Worm (Caenorhabditis elegans) whole organism, L1 larva: ENCODE results near the gene cah-4.

ENCODE experiments used
- C16A3.4 ChIP-seq: fragments of 150-350 bp; optimal IDR thresholded peaks from 2 replicates; lab custom pipeline; 2014; ENCODE audit warnings: missing biosample characterization, missing genetic modification characterization
- C34B4.2 ChIP-seq: sonication (generic microtip); optimal IDR thresholded peaks from 2 replicates; lab custom pipeline; 2017; ENCODE audit warnings: mild to moderate bottlenecking, missing genetic modification characterization, missing compliant biosample characterization
- F16B12.6 ChIP-seq: fragments of 150-350 bp; optimal IDR thresholded peaks from 2 replicates; lab custom pipeline; 2014; ENCODE audit warnings: missing biosample characterization, missing genetic modification characterization
- Y116A8C.19 ChIP-seq: sonication (generic microtip); optimal IDR thresholded peaks from 2 replicates; lab custom pipeline; 2016; ENCODE audit warnings: missing compliant biosample characterization, missing genetic modification characterization, borderline replicate concordance
- alr-1 ChIP-seq: fragments of 200-800 bp; sonication (Bioruptor generic); optimal IDR thresholded peaks from 2 replicates; lab custom pipeline; 2018; ENCODE audit warnings: borderline replicate concordance, mild to moderate bottlenecking, missing genetic modification characterization, missing compliant biosample characterization
- ama-1 ChIP-seq: fragments of 150-350 bp; optimal IDR thresholded peaks from 2 replicates; lab custom pipeline; 2014
- blmp-1 ChIP-seq: fragments of 150-350 bp; optimal IDR thresholded peaks from 2 replicates; lab custom pipeline; 2014; ENCODE audit warnings: missing biosample characterization, missing genetic modification characterization
- ceh-63 ChIP-seq: fragments of 200-800 bp; sonication (Bioruptor generic); optimal IDR thresholded peaks from 2 replicates; lab custom pipeline; 2018; ENCODE audit warnings: mild to moderate bottlenecking, missing genetic modification characterization, missing compliant biosample characterization
- ceh-8 ChIP-seq: fragments of 200-800 bp; sonication (Bioruptor generic); optimal IDR thresholded peaks from 2 replicates; lab custom pipeline; 2018; ENCODE audit warnings: mild to moderate bottlenecking, missing genetic modification characterization, moderate library complexity, missing compliant biosample characterization
- ceh-88 ChIP-seq: fragments of 200-800 bp; sonication (Bioruptor generic); IDR thresholded peaks from 2 replicates; pipeline ENCODE4 v1.3.6; 2022; ENCODE audit warnings: missing genetic modification characterization, missing compliant biosample characterization
- dpl-1 ChIP-seq, 3 experiments: fragments of 150-350 bp in 2 of 3; sonication (generic microtip) in 1 of 3; optimal IDR thresholded peaks; 2 replicates each; lab custom pipeline; 2014 to 2017; ENCODE audit warnings: missing biosample characterization in 3 of 3, missing genetic modification characterization in 3 of 3, missing genetic modification reagents in 3 of 3
- dsc-1 ChIP-seq: sonication (generic microtip); optimal IDR thresholded peaks from 2 replicates; lab custom pipeline; 2016; ENCODE audit warnings: mild to moderate bottlenecking, missing genetic modification characterization, missing compliant biosample characterization
- efl-1 ChIP-seq, 4 experiments: fragments of 150-350 bp; optimal IDR thresholded peaks in 3 of 4; peaks in 1 of 4; 1 replicate in 1 of 4; 2 replicates in 3 of 4; lab custom pipeline; 2014; ENCODE audit warnings: missing biosample characterization in 2 of 4, missing genetic modification characterization in 2 of 4, missing genetic modification reagents in 2 of 4
- efl-3 ChIP-seq: fragments of 200-800 bp; sonication (Bioruptor generic); optimal IDR thresholded peaks from 2 replicates; lab custom pipeline; 2018; ENCODE audit warnings: mild to moderate bottlenecking, missing genetic modification characterization, missing compliant biosample characterization
- elt-2 ChIP-seq: sonication (generic microtip); optimal IDR thresholded peaks from 2 replicates; lab custom pipeline; 2016; ENCODE audit warnings: missing genetic modification characterization, mild to moderate bottlenecking, inconsistent platforms, missing compliant biosample characterization, missing genetic modification reagents
- elt-3 ChIP-seq, 6 experiments: fragments of 150-350 bp in 1 of 6; sonication (generic microtip); optimal IDR thresholded peaks; 2 replicates each; lab custom pipeline; 2017 to 2018; ENCODE audit warnings: missing biosample characterization in 6 of 6, missing genetic modification characterization in 6 of 6, inconsistent platforms in 1 of 6
- ets-5 ChIP-seq: fragments of 200-800 bp; sonication (Bioruptor generic); IDR thresholded peaks from 2 replicates; pipeline ENCODE4 v1.3.6; 2022; ENCODE audit warnings: missing genetic modification characterization, missing compliant biosample characterization
- fkh-10 ChIP-seq: sonication (generic microtip); optimal IDR thresholded peaks from 2 replicates; lab custom pipeline; 2017; ENCODE audit warnings: missing biosample characterization, missing genetic modification reagents, missing genetic modification characterization
- fkh-8 ChIP-seq: sonication (generic microtip); optimal IDR thresholded peaks from 2 replicates; lab custom pipeline; 2016; ENCODE audit warnings: mild to moderate bottlenecking, missing genetic modification characterization, missing compliant biosample characterization
- fos-1 ChIP-seq: fragments of 150-350 bp; optimal IDR thresholded peaks from 2 replicates; lab custom pipeline; 2014; ENCODE audit warnings: missing biosample characterization, missing genetic modification characterization
- grh-1 ChIP-seq: fragments of 200-800 bp; sonication (Bioruptor generic); IDR thresholded peaks from 2 replicates; pipeline ENCODE4 v1.3.6; 2022; ENCODE audit warnings: missing genetic modification reagents, missing genetic modification characterization, missing compliant biosample characterization
- hlh-4 ChIP-seq: sonication (generic microtip); optimal IDR thresholded peaks from 2 replicates; lab custom pipeline; 2016; ENCODE audit warnings: mild to moderate bottlenecking, missing genetic modification characterization, missing compliant biosample characterization
- lin-13 ChIP-seq: fragments of 150-350 bp; optimal IDR thresholded peaks from 2 replicates; lab custom pipeline; 2014; ENCODE audit warnings: missing biosample characterization, missing genetic modification reagents, missing genetic modification characterization
- lin-14 ChIP-seq: fragments of 200-800 bp; sonication (Bioruptor generic); optimal IDR thresholded peaks from 2 replicates; lab custom pipeline; 2018; ENCODE audit warnings: mild to moderate bottlenecking, missing genetic modification characterization, moderate library complexity, missing compliant biosample characterization
- lin-15B ChIP-seq: fragments of 150-350 bp; sonication (generic microtip); optimal IDR thresholded peaks from 3 replicates; lab custom pipeline; 2014; ENCODE audit warnings: missing biosample characterization, missing genetic modification characterization
- lin-39 ChIP-seq: fragments of 150-350 bp; optimal IDR thresholded peaks from 2 replicates; lab custom pipeline; 2014; ENCODE audit warnings: missing biosample characterization, missing genetic modification reagents, missing genetic modification characterization
- lsy-2 ChIP-seq, 2 experiments: fragments of 150-350 bp; optimal IDR thresholded peaks; 2 replicates each; lab custom pipeline; 2014; ENCODE audit warnings: missing biosample characterization in 2 of 2, missing genetic modification characterization in 2 of 2
- mdl-1 ChIP-seq, 2 experiments: fragments of 150-350 bp; optimal IDR thresholded peaks; 2 replicates each; lab custom pipeline; 2014 to 2017; ENCODE audit warnings: missing biosample characterization in 2 of 2, missing genetic modification characterization in 2 of 2, inconsistent platforms in 1 of 2
- mef-2 ChIP-seq: fragments of 150-350 bp; optimal IDR thresholded peaks from 2 replicates; lab custom pipeline; 2014; ENCODE audit warnings: missing biosample characterization, missing genetic modification characterization
- mep-1 ChIP-seq: fragments of 150-350 bp; optimal IDR thresholded peaks from 2 replicates; lab custom pipeline; 2014; ENCODE audit warnings: missing biosample characterization, missing genetic modification characterization
- nhr-11 ChIP-seq: fragments of 150-350 bp; optimal IDR thresholded peaks from 2 replicates; lab custom pipeline; 2014; ENCODE audit warnings: missing biosample characterization, missing genetic modification characterization
- nhr-12 ChIP-seq: sonication (generic microtip); optimal IDR thresholded peaks from 2 replicates; lab custom pipeline; 2017; ENCODE audit warnings: missing biosample characterization, missing genetic modification characterization
- nhr-20 ChIP-seq: sonication (generic microtip); optimal IDR thresholded peaks from 2 replicates; lab custom pipeline; 2016; ENCODE audit warnings: mild to moderate bottlenecking, missing genetic modification characterization, missing compliant biosample characterization
- nhr-47 ChIP-seq: sonication (generic microtip); optimal IDR thresholded peaks from 2 replicates; lab custom pipeline; 2016; ENCODE audit warnings: mild to moderate bottlenecking, missing genetic modification characterization, moderate library complexity, missing compliant biosample characterization
- nhr-71 ChIP-seq: sonication (generic microtip); optimal IDR thresholded peaks from 2 replicates; lab custom pipeline; 2016; ENCODE audit warnings: mild to moderate bottlenecking, missing genetic modification characterization, moderate library complexity, missing compliant biosample characterization
- nhr-76 ChIP-seq: sonication (generic microtip); optimal IDR thresholded peaks from 2 replicates; lab custom pipeline; 2017; ENCODE audit warnings: missing biosample characterization, missing genetic modification characterization
- nhr-77 ChIP-seq: fragments of 150-350 bp; optimal IDR thresholded peaks from 2 replicates; lab custom pipeline; 2014; ENCODE audit warnings: missing biosample characterization, missing genetic modification characterization
- nhr-85 ChIP-seq: sonication (generic microtip); peaks from one replicate; lab custom pipeline; 2016; ENCODE audit warnings: missing genetic modification characterization, inconsistent platforms, missing compliant biosample characterization
- nhr-90 ChIP-seq: sonication (generic microtip); optimal IDR thresholded peaks from 2 replicates; lab custom pipeline; 2016; ENCODE audit warnings: mild to moderate bottlenecking, missing genetic modification characterization, missing compliant biosample characterization; ENCODE audit not compliant: poor library complexity
- pqm-1 ChIP-seq: sonication (generic microtip); optimal IDR thresholded peaks from 3 replicates; lab custom pipeline; 2017; ENCODE audit warnings: missing biosample characterization, missing genetic modification characterization
- skn-1 ChIP-seq: fragments of 150-350 bp; optimal IDR thresholded peaks from 2 replicates; lab custom pipeline; 2014; ENCODE audit warnings: missing biosample characterization, missing genetic modification characterization
- snpc-4 ChIP-seq: fragments of 150-350 bp; optimal IDR thresholded peaks from 2 replicates; lab custom pipeline; 2014; ENCODE audit warnings: missing biosample characterization, missing genetic modification characterization
- snu-23 ChIP-seq: sonication (generic microtip); optimal IDR thresholded peaks from 2 replicates; lab custom pipeline; 2016; ENCODE audit warnings: missing genetic modification characterization, missing compliant biosample characterization
- sox-4 ChIP-seq: sonication (generic microtip); optimal IDR thresholded peaks from 2 replicates; lab custom pipeline; 2016; ENCODE audit warnings: missing genetic modification characterization, missing compliant biosample characterization
- sup-37 ChIP-seq: fragments of 200-800 bp; sonication (Bioruptor generic); optimal IDR thresholded peaks from 2 replicates; lab custom pipeline; 2018; ENCODE audit warnings: mild to moderate bottlenecking, missing genetic modification characterization, missing compliant biosample characterization
- unc-86 ChIP-seq: sonication (generic microtip); optimal IDR thresholded peaks from 2 replicates; lab custom pipeline; 2016; ENCODE audit warnings: missing genetic modification characterization, missing compliant biosample characterization
- unc-98 ChIP-seq: fragments of 200-800 bp; sonication (Bioruptor generic); IDR thresholded peaks from 2 replicates; pipeline ENCODE4 v1.3.6; 2022; ENCODE audit warnings: missing genetic modification characterization, missing compliant biosample characterization
- xbp-1 ChIP-seq: sonication (generic microtip); optimal IDR thresholded peaks from 2 replicates; lab custom pipeline; 2016; ENCODE audit warnings: missing genetic modification characterization, missing compliant biosample characterization
- zip-4 ChIP-seq: fragments of 200-800 bp; sonication (Bioruptor generic); optimal IDR thresholded peaks from 2 replicates; lab custom pipeline; 2018; ENCODE audit warnings: mild to moderate bottlenecking, missing genetic modification characterization, moderate library complexity, missing compliant biosample characterization
- ztf-4 ChIP-seq: fragments of 150-350 bp; optimal IDR thresholded peaks from 2 replicates; lab custom pipeline; 2014; ENCODE audit warnings: missing biosample characterization, missing genetic modification characterization

The cah-4 gene

ce11 chrX:13544544-13545021 is 2.2 kb downstream of the cah-4 start (continued):
- TF ChIP-seq nhr-47 (peak; percentile 42), nhr-85 (peak; percentile 51), fos-1 (tag; lab: Kevin White, UChicago) (no peak), efl-1 (optimal IDR thresholded peaks at IDR 0.05; lab: Kevin White, UChicago) (no peak), efl-1 (GFP tag; optimal IDR thresholded peaks at IDR 0.05 in 1 of 2; lab: Kevin White, UChicago) (peak in 1 of 2 experiments; percentile 73), nhr-76 (tag; lab: Kevin White, UChicago) (no peak), blmp-1 (tag; lab: Kevin White, UChicago) (peak; percentile 26), ets-5 (GFP tag; lab: Robert Waterston, UW) (no peak), unc-86 (peak; percentile 33), ceh-8 (GFP tag; lab: Kevin White, UChicago) (no peak), skn-1 (tag; lab: Kevin White, UChicago) (no peak), lin-13 (GFP tag; lab: Kevin White, UChicago) (no peak), dsc-1 (tag; lab: Kevin White, UChicago) (no peak), fkh-8 (tag; lab: Kevin White, UChicago) (no peak), grh-1 (GFP tag; lab: Robert Waterston, UW) (no peak), lin-14 (GFP tag; lab: Kevin White, UChicago) (peak; percentile 39), mep-1 (no peak), lin-39 (no peak), mef-2 (tag; lab: Kevin White, UChicago) (no peak), nhr-20 (tag; lab: Kevin White, UChicago) (peak; percentile 23), C16A3.4 (tag; lab: Kevin White, UChicago) (peak; percentile 33), sox-4 (no peak), pqm-1 (tag; lab: Kevin White, UChicago) (no peak), sup-37 (GFP tag; lab: Kevin White, UChicago) (no peak), mdl-1 (tag; optimal IDR thresholded peaks at IDR 0.05; lab: Kevin White, UChicago) (no peak), nhr-90 (tag; lab: Kevin White, UChicago) (peak; percentile 22), elt-3 (tag; optimal IDR thresholded peaks at IDR 0.05; lab: Kevin White, UChicago) (peak in 1 of 6 experiments; percentile 60), ceh-63 (GFP tag; lab: Kevin White, UChicago) (no peak), C34B4.2 (no peak), nhr-12 (tag; lab: Kevin White, UChicago) (no peak), fkh-10 (GFP tag; lab: Kevin White, UChicago) (no peak), zip-4 (GFP tag; lab: Kevin White, UChicago) (no peak), xbp-1 (no peak), lin-15B (tag; lab: Kevin White, UChicago) (no peak), lsy-2 (tag; optimal IDR thresholded peaks at IDR 0.05; lab: Kevin White, UChicago) (peak in 1 of 2 experiments; percentile 50), Y116A8C.19 (tag; lab: Kevin White, UChicago) (no peak), nhr-11 (tag; lab: Kevin White, UChicago) (no peak), ceh-88 (no peak)

ce11 chrX:13550890-13551289 is 8.5 kb downstream of the cah-4 start, which contains the start of gene odr-1:
odr-1 (minus strand) TSS chrX:13550990.
- TF ChIP-seq efl-1 (optimal IDR thresholded peaks at IDR 0.05; lab: Kevin White, UChicago) (no peak), efl-1 (GFP tag; optimal IDR thresholded peaks at IDR 0.05 in 1 of 2; lab: Kevin White, UChicago) (peak in 1 of 2 experiments; percentile 56), ets-5 (GFP tag; lab: Robert Waterston, UW) (no peak), nhr-76 (tag; lab: Kevin White, UChicago) (no peak), unc-98 (GFP tag; lab: Robert Waterston, UW) (no peak), fkh-10 (GFP tag; lab: Kevin White, UChicago) (no peak), elt-2 (tag; lab: Kevin White, UChicago) (no peak), lin-39 (no peak)

- TF ChIP-seq efl-3 (GFP tag; lab: Kevin White, UChicago) (no peak), dpl-1 (GFP tag; optimal IDR thresholded peaks at IDR 0.05; lab: Kevin White, UChicago) (no peak), efl-1 (optimal IDR thresholded peaks at IDR 0.05; lab: Kevin White, UChicago) (no peak), efl-1 (GFP tag; optimal IDR thresholded peaks at IDR 0.05 in 1 of 2; lab: Kevin White, UChicago) (no peak), hlh-4 (tag; lab: Kevin White, UChicago) (no peak), ztf-4 (tag; lab: Kevin White, UChicago) (no peak), alr-1 (tag; lab: Kevin White, UChicago) (no peak), mef-2 (tag; lab: Kevin White, UChicago) (peak; percentile 33), snpc-4 (tag; lab: Kevin White, UChicago) (no peak), nhr-77 (tag; lab: Kevin White, UChicago) (no peak), nhr-12 (tag; lab: Kevin White, UChicago) (no peak), ama-1 (lab: Kevin White, UChicago) (no peak), F16B12.6 (tag; lab: Kevin White, UChicago) (no peak), sup-37 (GFP tag; lab: Kevin White, UChicago) (no peak), unc-86 (no peak), nhr-71 (tag; lab: Kevin White, UChicago) (peak; percentile 86), snu-23 (GFP tag; lab: Kevin White, UChicago) (peak; percentile 21)
Measured at ce11 chrX:13555098-13555497, 12.7 kb downstream of the cah-4 start.
